Fruit fly (Drosophila melanogaster): ENCODE data around the gene Caf1-180.

The Caf1-180 gene

dm6 chrX:8561404-8562397 lies 44.4 kb downstream of the Caf1-180 start (continued):
- TF ChIP-seq zen (tag; optimal IDR thresholded peaks at IDR 0.05) (peak; percentile 80), bbx (GFP tag; IDR thresholded peaks at IDR 0.05; ENCODE audit: partially characterized antibody) (peak; percentile 72), CG10543 (GFP tag; optimal IDR thresholded peaks at IDR 0.05) (peak; percentile 62), cad (GFP tag; optimal IDR thresholded peaks at IDR 0.05) (no peak), CG13424 (tag; optimal IDR thresholded peaks at IDR 0.05) (no peak), inv (GFP tag; IDR thresholded peaks at IDR 0.05; ENCODE audit: partially characterized antibody) (peak; percentile 30; the same call in 1 of the 2 replicates), CG17361 (GFP tag; IDR thresholded peaks at IDR 0.05) (0 out of 3 replicates have a peak, but pooled peaks have one; percentile 31), CG10654 (GFP tag; optimal IDR thresholded peaks at IDR 0.05) (no peak), CG2889 (GFP tag; IDR thresholded peaks at IDR 0.05) (no peak), ems (GFP tag; optimal IDR thresholded peaks at IDR 0.05) (peak; percentile 55), Max (GFP tag; optimal IDR thresholded peaks at IDR 0.05) (peak; percentile 33), CG34376 (GFP tag; optimal IDR thresholded peaks at IDR 0.05) (peak; percentile 7), Dbx (GFP tag; IDR thresholded peaks at IDR 0.05) (0 out of 3 replicates have a peak, but pooled peaks have one; percentile 14), CG31224 (GFP tag; IDR thresholded peaks at IDR 0.05) (no peak), CG32772 (GFP tag; IDR thresholded peaks at IDR 0.05) (no peak), ham (GFP tag; IDR thresholded peaks at IDR 0.05) (no peak), HmgZ (tag; optimal IDR thresholded peaks at IDR 0.05) (peak; percentile 12), ewg (GFP tag; optimal IDR thresholded peaks at IDR 0.05) (no peak), sna (GFP tag; IDR thresholded peaks at IDR 0.05; ENCODE audit: partially characterized antibody) (0 out of 2 replicates have a peak, but pooled peaks have one; percentile 20), CG6791 (GFP tag; IDR thresholded peaks at IDR 0.05; ENCODE audit: partially characterized antibody) (peak; percentile 67; the same call in 2 of the 3 replicates), CG8478 (optimal IDR thresholded peaks at IDR 0.05) (peak; percentile 44), Doc3 (GFP tag; IDR thresholded peaks at IDR 0.05; ENCODE audit: partially characterized antibody) (peak; percentile 29; the same call in 1 of the 3 replicates), CG32532 (GFP tag; IDR thresholded peaks at IDR 0.05) (peak; percentile 49), sisA (GFP tag; IDR thresholded peaks at IDR 0.05) (no peak), CG1233 (GFP tag; optimal IDR thresholded peaks at IDR 0.05) (peak; percentile 31), Hsf (GFP tag; optimal IDR thresholded peaks at IDR 0.05) (peak; percentile 49), CG4854 (GFP tag; optimal IDR thresholded peaks at IDR 0.05) (no peak), dysf (GFP tag; IDR thresholded peaks at IDR 0.05) (no peak), CG8089 (GFP tag; optimal IDR thresholded peaks at IDR 0.05) (no peak), CG10979 (tag; optimal IDR thresholded peaks at IDR 0.05) (no peak), HLHmδ (GFP tag; optimal IDR thresholded peaks at IDR 0.05) (no peak), CG3407 (GFP tag; optimal IDR thresholded peaks at IDR 0.05) (no peak), Hmr (GFP tag; optimal IDR thresholded peaks at IDR 0.05) (peak; percentile 44), CG11093 (GFP tag; IDR thresholded peaks at IDR 0.05) (no peak), CG9817 (tag; optimal IDR thresholded peaks at IDR 0.05) (no peak), stwl (tag; optimal IDR thresholded peaks at IDR 0.05) (peak; percentile 72), Pdp1 (GFP tag; optimal IDR thresholded peaks at IDR 0.05) (peak; percentile 14 to 83), cato (GFP tag; optimal IDR thresholded peaks at IDR 0.05; ENCODE audit: borderline replicate concordance) (no peak), CG11504 (tag; optimal IDR thresholded peaks at IDR 0.05) (no peak), Sry-β (GFP tag; optimal IDR thresholded peaks at IDR 0.05) (no peak), NfI (GFP tag; optimal IDR thresholded peaks at IDR 0.05) (no peak), CG13624 (GFP tag; optimal IDR thresholded peaks at IDR 0.05) (peak; percentile 12), bowl (GFP tag; IDR thresholded peaks at IDR 0.05) (no peak), ken (GFP tag; IDR thresholded peaks at IDR 0.05) (no peak), Rfx (GFP tag; IDR thresholded peaks at IDR 0.05) (0 out of 2 replicates have a peak, but pooled peaks have one; percentile 17), E2f2 (GFP tag; IDR thresholded peaks at IDR 0.05) (no peak), slp2 (GFP tag; optimal IDR thresholded peaks at IDR 0.05) (no peak), CG12236 (GFP tag; optimal IDR thresholded peaks at IDR 0.05) (no peak)
